Fruit fly (Drosophila melanogaster) Kc167 (cell line): ENCODE results near the gene Ugt307A1.

Experiments used
- Sin3A ChIP-seq: fragments of >200 bp; optimal IDR thresholded peaks from 2 replicates; lab custom pipeline; 2018; ENCODE audit warnings: missing external identifiers
- insv ChIP-seq: fragments of >200 bp; optimal IDR thresholded peaks from 3 replicates; lab custom pipeline; 2018; ENCODE audit warnings: missing external identifiers
- psq ChIP-seq: fragments of >200 bp; optimal IDR thresholded peaks from 2 replicates; lab custom pipeline; 2017; ENCODE audit warnings: missing external identifiers
- ttk ChIP-seq: sonication (Bioruptor generic); optimal IDR thresholded peaks from 2 replicates; lab custom pipeline; 2017; ENCODE audit warnings: missing external identifiers

DNA sequence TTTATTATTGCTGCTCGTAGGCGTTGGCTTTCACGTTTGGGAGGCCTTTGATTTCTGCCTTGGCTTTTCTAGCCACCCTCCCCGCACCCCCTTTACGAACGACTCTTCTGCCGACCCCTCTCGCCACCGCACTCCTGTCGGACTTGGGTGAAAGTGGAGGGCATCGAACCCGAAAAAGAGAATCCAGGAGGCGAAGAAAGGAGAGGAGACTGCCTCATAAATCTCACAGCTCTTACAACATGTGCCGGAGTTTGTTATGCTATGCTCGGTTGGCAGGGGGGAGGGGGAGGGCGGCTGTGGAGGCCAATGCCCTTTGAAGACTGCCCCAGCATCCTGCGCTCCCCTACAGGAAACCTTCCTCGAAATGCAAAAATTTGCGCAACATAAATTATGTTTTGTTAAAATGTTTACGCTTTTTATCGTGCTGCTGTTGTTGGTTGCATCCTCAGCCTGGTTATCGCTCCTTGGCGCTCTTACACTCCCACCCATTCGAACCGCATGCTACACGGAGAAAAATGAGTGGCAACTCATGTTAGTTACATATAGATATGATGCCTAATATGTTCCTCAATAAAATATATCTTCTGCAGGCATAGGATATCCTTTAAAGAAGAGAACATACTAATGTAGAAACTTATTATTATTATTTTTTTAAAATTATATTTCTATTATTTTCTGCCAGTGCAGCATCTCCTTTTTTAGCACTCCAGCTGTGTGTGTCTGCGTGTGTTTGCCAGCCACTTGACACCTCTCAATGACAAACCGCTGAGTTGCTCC is 36.6 kb downstream of the Ugt307A1 start:
- TF ChIP-seq insv (no peak), psq (no peak), Sin3A (lab: Kevin White, UChicago) (no peak), ttk (lab: Kevin White, UChicago) (no peak)
